Fruit fly (Drosophila melanogaster): ENCODE data around the gene rdx.

rdx gene

DNA sequence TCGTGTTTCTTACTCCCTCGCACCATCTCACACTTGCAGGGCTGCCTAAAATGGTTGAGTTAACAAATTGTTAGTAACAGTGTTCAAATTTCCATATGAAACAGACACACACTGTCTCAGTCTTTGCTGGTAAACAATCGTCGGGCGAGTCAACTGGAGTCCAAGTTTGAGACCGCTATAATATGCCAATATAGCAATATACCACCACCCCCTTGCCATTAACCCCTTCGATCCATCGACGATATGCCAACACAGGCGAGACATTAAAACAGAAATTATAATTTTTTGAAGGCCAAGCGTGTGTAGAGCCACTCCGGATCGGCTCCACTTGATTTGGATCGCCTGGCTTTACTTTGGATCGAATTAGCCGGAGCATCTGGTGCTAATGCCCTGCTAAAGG is 22.2 kb upstream of the rdx start (continued):
- TF ChIP-seq CG16779 (GFP tag; IDR thresholded peaks at IDR 0.05) (no peak), CG1602 (GFP tag; optimal IDR thresholded peaks at IDR 0.05) (no peak), CG15269 (tag; optimal IDR thresholded peaks at IDR 0.05) (no peak), wdn (GFP tag; IDR thresholded peaks at IDR 0.05) (no peak), CG10462 (GFP tag; optimal IDR thresholded peaks at IDR 0.05) (no peak), Awh (GFP tag; IDR thresholded peaks at IDR 0.05) (no peak), crol (GFP tag; IDR thresholded peaks at IDR 0.05) (peak; percentile 49), disco-r (GFP tag; optimal IDR thresholded peaks at IDR 0.05) (no peak), Fer3 (tag; optimal IDR thresholded peaks at IDR 0.05) (no peak), slp2 (GFP tag; optimal IDR thresholded peaks at IDR 0.05) (no peak), D (optimal IDR thresholded peaks at IDR 0.05) (no peak), D (GFP tag; optimal IDR thresholded peaks at IDR 0.05) (no peak), CG8924 (tag; optimal IDR thresholded peaks at IDR 0.05) (no peak), Six4 (GFP tag; optimal IDR thresholded peaks at IDR 0.05) (no peak), CG17186 (GFP tag; optimal IDR thresholded peaks at IDR 0.05) (no peak), CG7357 (GFP tag; IDR thresholded peaks at IDR 0.05) (no peak), bbx (GFP tag; IDR thresholded peaks at IDR 0.05; ENCODE audit: partially characterized antibody) (no peak), kni (GFP tag; optimal IDR thresholded peaks at IDR 0.05) (no peak), Rfx (GFP tag; IDR thresholded peaks at IDR 0.05) (peak; percentile 14; the same call in 1 of the 2 replicates), CG9609 (GFP tag; optimal IDR thresholded peaks at IDR 0.05) (no peak), ind (GFP tag; optimal IDR thresholded peaks at IDR 0.05) (no peak), CG14965 (GFP tag; optimal IDR thresholded peaks at IDR 0.05; ENCODE audit: borderline replicate concordance) (no peak), hbn (GFP tag; IDR thresholded peaks at IDR 0.05; ENCODE audit: partially characterized antibody) (no peak), sens-2 (GFP tag; IDR thresholded peaks at IDR 0.05) (no peak), Camta (GFP tag; optimal IDR thresholded peaks at IDR 0.05) (no peak), gfzf (GFP tag; optimal IDR thresholded peaks at IDR 0.05) (no peak)

DNA sequence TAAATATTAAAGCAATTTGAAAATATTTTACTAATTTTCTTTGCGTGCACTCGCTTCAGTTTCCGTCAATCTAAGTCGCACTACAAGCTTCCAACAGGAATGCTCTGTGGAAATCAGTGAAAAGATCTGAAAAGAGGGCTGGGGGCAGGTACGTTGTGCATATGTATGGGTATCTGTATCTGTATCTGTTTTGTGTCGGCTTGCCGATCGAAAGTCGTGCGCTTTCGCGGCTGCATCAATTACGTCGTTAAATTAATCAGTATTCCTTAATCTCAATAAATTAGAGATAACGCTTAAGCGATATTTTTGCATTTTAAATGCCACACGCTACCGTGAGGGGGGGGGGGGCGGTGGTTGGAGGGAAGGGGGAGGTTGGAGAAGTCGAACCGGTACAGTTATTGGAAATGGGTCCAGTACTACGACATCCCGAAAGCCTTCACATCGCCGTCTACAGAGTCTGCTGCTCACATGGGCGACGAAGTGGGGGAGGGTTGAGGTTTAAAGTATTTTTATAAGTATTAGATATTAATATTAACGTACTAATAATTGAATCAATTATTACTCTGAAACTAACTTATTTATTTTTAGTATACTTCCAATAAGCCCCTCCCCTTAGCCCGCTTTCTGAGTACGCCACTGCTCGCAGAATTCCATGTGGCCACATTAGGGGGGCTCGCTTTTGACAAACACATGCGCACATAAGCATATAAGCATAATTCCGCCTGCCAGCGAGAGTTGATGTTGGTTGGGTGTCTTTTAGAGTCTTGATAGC is 21.4 kb upstream of the rdx start:
- TF ChIP-seq CG18262 (tag; optimal IDR thresholded peaks at IDR 0.05) = peak; percentile 91
- peak; percentile 87 for TF ChIP-seq Bteb2 (GFP tag; optimal IDR thresholded peaks at IDR 0.05)
- peak; percentile 98 for TF ChIP-seq CG12659 (GFP tag; optimal IDR thresholded peaks at IDR 0.05)
- TF ChIP-seq CG2889 (GFP tag; IDR thresholded peaks at IDR 0.05) = peak; percentile 98
- TF ChIP-seq CG1603 (tag; optimal IDR thresholded peaks at IDR 0.05) = peak; percentile 93
- TF ChIP-seq jing (GFP tag; optimal IDR thresholded peaks at IDR 0.05) = peak; percentile 92
- TF ChIP-seq Hmr (GFP tag; optimal IDR thresholded peaks at IDR 0.05) = peak; percentile 98
- peak; percentile 98 for TF ChIP-seq Meics (GFP tag; optimal IDR thresholded peaks at IDR 0.05)
- TF ChIP-seq CG4854 (GFP tag; optimal IDR thresholded peaks at IDR 0.05) = peak; percentile 84
- peak; percentile 86 for TF ChIP-seq exex (tag; optimal IDR thresholded peaks at IDR 0.05)
- peak; percentile 98 for TF ChIP-seq Fer1 (GFP tag; optimal IDR thresholded peaks at IDR 0.05)
- peak; percentile 92 for TF ChIP-seq lbe (GFP tag; optimal IDR thresholded peaks at IDR 0.05)
- TF ChIP-seq CG7745 (tag; optimal IDR thresholded peaks at IDR 0.05) = no peak
- TF ChIP-seq CG10565 (GFP tag; optimal IDR thresholded peaks at IDR 0.05) = peak; percentile 20
- no peak for TF ChIP-seq CG12236 (GFP tag; optimal IDR thresholded peaks at IDR 0.05)
- TF ChIP-seq Poxn (GFP tag; IDR thresholded peaks at IDR 0.05) = peak; percentile 95
- peak; percentile 93 for TF ChIP-seq Sox100B (GFP tag; optimal IDR thresholded peaks at IDR 0.05)
- peak; percentile 94 for TF ChIP-seq Rx (GFP tag; IDR thresholded peaks at IDR 0.05)
- TF ChIP-seq stwl (tag; optimal IDR thresholded peaks at IDR 0.05) = no peak
- peak; percentile 92 for TF ChIP-seq CG13123 (GFP tag; optimal IDR thresholded peaks at IDR 0.05)
- peak; percentile 97 for TF ChIP-seq klu (GFP tag; IDR thresholded peaks at IDR 0.05)
- TF ChIP-seq NC2α (GFP tag; optimal IDR thresholded peaks at IDR 0.05) = peak; percentile 27
- TF ChIP-seq sug (tag; optimal IDR thresholded peaks at IDR 0.05) = peak; percentile 95
- TF ChIP-seq ssp (GFP tag; IDR thresholded peaks at IDR 0.05) = peak; percentile 92
- TF ChIP-seq CG9876 (GFP tag; optimal IDR thresholded peaks at IDR 0.05) = peak; percentile 61

Measured in whole organism, embryonic.